Fruit fly (Drosophila melanogaster): ENCODE data around the gene Vti1a.

DNA sequence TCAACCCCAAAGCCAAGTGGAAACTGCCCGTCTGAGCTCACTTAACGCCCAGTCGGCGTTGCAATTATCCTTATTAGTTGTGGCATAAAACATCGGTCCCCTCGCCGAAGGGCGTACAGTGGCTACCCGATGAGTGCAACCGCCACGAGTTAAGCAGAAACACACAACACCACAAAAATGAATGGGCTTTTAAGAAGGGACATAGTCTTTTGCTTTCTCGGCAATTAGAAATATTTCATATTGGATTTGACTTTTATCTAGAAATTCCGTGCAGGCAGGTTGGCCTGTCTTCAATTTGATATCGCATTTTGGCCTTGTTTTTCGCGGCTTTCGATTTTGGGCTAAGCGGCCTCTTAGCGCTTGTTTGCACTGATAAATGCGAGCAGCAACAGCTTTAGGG is 28.8 kb downstream of the Vti1a start:
- TF ChIP-seq CG8478 (optimal IDR thresholded peaks at IDR 0.05) (no peak), CTCF (optimal IDR thresholded peaks at IDR 0.05) (no peak)

All from S2 (cell line).